Worm (Caenorhabditis elegans): ENCODE data around the gene T08B6.1.
A peak's percentile ranks its signal among the peaks of the same experiment; 100 is the strongest.

T08B6.1 gene

ce11 chrIV:4842030-4842429 lies 45.1 kb downstream of the T08B6.1 start:
- TF ChIP-seq fos-1 (tag; optimal IDR thresholded peaks at IDR 0.05) (peak; percentile 86), ama-1 (optimal IDR thresholded peaks at IDR 0.05) (no peak)

All from whole organism, L2 larva.